Fruit fly (Drosophila melanogaster): ENCODE results near the gene Arts.
"Not testable (repeated sequence)": the region's sequence is repeated elsewhere in the genome, so short reads cannot be mapped to it uniquely, and the experiment has no call there.

DNA sequence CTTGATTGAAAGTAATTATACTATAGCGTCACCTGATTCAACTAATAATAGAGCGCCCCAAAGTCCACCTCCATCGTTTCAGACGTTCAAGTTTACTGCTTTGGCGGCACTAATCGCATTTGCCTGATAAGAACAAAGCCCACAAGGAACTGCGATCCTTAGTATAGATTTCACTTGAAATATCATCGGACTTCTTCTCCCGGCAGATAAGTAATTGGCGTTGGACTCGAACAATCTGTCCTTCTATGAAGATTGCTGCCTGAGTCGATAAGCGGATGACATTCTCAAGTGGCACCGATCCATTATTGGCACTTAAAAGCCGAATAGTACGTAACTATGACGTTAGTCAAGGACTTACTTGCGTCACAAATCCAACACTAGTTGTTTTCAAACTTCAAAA, 29.4 kb upstream of the Arts start, which contains the start of gene Mipp1:
- not testable (repeated sequence) for TF ChIP-seq ovo (GFP tag; optimal IDR thresholded peaks at IDR 0.05); CG11617 (GFP tag; optimal IDR thresholded peaks at IDR 0.05); CG7101 (tag; optimal IDR thresholded peaks at IDR 0.05); CG33017 (tag; optimal IDR thresholded peaks at IDR 0.05); Mnt (GFP tag; optimal IDR thresholded peaks at IDR 0.05); cnc (optimal IDR thresholded peaks at IDR 0.05); Crg-1 (GFP tag; optimal IDR thresholded peaks at IDR 0.05); CG7045 (GFP tag; optimal IDR thresholded peaks at IDR 0.05)
- TF ChIP-seq CG12768 (GFP tag; optimal IDR thresholded peaks at IDR 0.05): peak; percentile 3
